Fruit fly (Drosophila melanogaster) whole organism, embryonic: ENCODE results near the gene peb.

Experiments
- CG11456 ChIP-seq: fragments of 200-800 bp; sonication (Bioruptor generic); IDR thresholded peaks from 3 replicates; pipeline ENCODE4 v1.3.6; 2022; ENCODE audit warnings: missing biosample characterization, missing genetic modification characterization
- CG11504 ChIP-seq: fragments of 200-800 bp; sonication (Bioruptor generic); optimal IDR thresholded peaks from 3 replicates; lab custom pipeline; 2019; ENCODE audit warnings: missing biosample characterization, mild to moderate bottlenecking, missing genetic modification characterization, moderate library complexity
- CG12104 ChIP-seq: fragments of 200-800 bp; sonication (Bioruptor generic); optimal IDR thresholded peaks from 3 replicates; lab custom pipeline; 2016; ENCODE audit warnings: missing biosample characterization, missing genetic modification characterization
- CG12155 ChIP-seq: fragments of 200-800 bp; sonication (Bioruptor generic); optimal IDR thresholded peaks from 3 replicates; lab custom pipeline; 2016; ENCODE audit warnings: missing biosample characterization, missing genetic modification characterization
- CG12299 ChIP-seq: fragments of 200-800 bp; sonication (Bioruptor generic); optimal IDR thresholded peaks from 2 replicates; lab custom pipeline; 2018; ENCODE audit warnings: missing biosample characterization, mild to moderate bottlenecking, missing genetic modification characterization
- CG14667 ChIP-seq: fragments of 200-800 bp; sonication (Bioruptor generic); IDR thresholded peaks from 2 replicates; pipeline ENCODE4 v1.3.6; 2022; ENCODE audit warnings: missing biosample characterization, missing genetic modification characterization
- CG15073 ChIP-seq: fragments of 200-800 bp; sonication (Bioruptor generic); optimal IDR thresholded peaks from 2 replicates; lab custom pipeline; 2016; ENCODE audit warnings: missing biosample characterization, missing genetic modification characterization
- CG1647 ChIP-seq: fragments of 200-800 bp; sonication (Bioruptor generic); optimal IDR thresholded peaks from 3 replicates; lab custom pipeline; 2016; ENCODE audit warnings: missing biosample characterization, missing genetic modification characterization
- CG17829 ChIP-seq: fragments of 200-800 bp; optimal IDR thresholded peaks from 2 replicates; lab custom pipeline; 2019; ENCODE audit warnings: missing biosample characterization, mild to moderate bottlenecking, missing genetic modification characterization, moderate library complexity
- CG2199 ChIP-seq: fragments of 200-800 bp; sonication (Bioruptor generic); IDR thresholded peaks from 3 replicates; pipeline ENCODE4 v1.3.6; 2022; ENCODE audit warnings: missing biosample characterization, missing genetic modification characterization
- CG2875 ChIP-seq: fragments of 200-800 bp; sonication (Bioruptor generic); optimal IDR thresholded peaks from 2 replicates; lab custom pipeline; 2017; ENCODE audit warnings: missing biosample characterization, mild to moderate bottlenecking, missing genetic modification characterization, missing genetic modification reagents
- CG3163 ChIP-seq: fragments of 200-800 bp; sonication (Bioruptor generic); optimal IDR thresholded peaks from 3 replicates; lab custom pipeline; 2016; ENCODE audit warnings: missing biosample characterization, missing genetic modification characterization
- CG32772 ChIP-seq: fragments of 200-800 bp; sonication (Bioruptor generic); IDR thresholded peaks from 2 replicates; pipeline ENCODE4 v1.3.6; 2022; ENCODE audit warnings: missing biosample characterization, missing genetic modification characterization
- CG3281 ChIP-seq: fragments of 200-800 bp; sonication (Bioruptor generic); optimal IDR thresholded peaks from 3 replicates; lab custom pipeline; 2017; ENCODE audit warnings: missing biosample characterization, mild to moderate bottlenecking, missing genetic modification characterization
- CG6813 ChIP-seq: fragments of 200-800 bp; sonication (Bioruptor generic); optimal IDR thresholded peaks from 2 replicates; lab custom pipeline; 2017; ENCODE audit warnings: missing biosample characterization, missing genetic modification characterization, mild to moderate bottlenecking, moderate library complexity, missing genetic modification reagents
- CG7357 ChIP-seq: fragments of 200-800 bp; sonication (Bioruptor generic); IDR thresholded peaks from 3 replicates; pipeline ENCODE4 v1.3.6; 2022; ENCODE audit warnings: missing biosample characterization, missing genetic modification characterization
- CG7556 ChIP-seq: fragments of 200-800 bp; sonication (Bioruptor generic); optimal IDR thresholded peaks from 2 replicates; lab custom pipeline; 2017; ENCODE audit warnings: missing biosample characterization, mild to moderate bottlenecking, missing genetic modification characterization
- Dad ChIP-seq: fragments of 200-800 bp; sonication (Bioruptor generic); optimal IDR thresholded peaks from 3 replicates; lab custom pipeline; 2016; ENCODE audit warnings: missing biosample characterization, missing genetic modification characterization
- Dek ChIP-seq: fragments of 200-800 bp; sonication (Bioruptor generic); optimal IDR thresholded peaks from 3 replicates; lab custom pipeline; 2019; ENCODE audit warnings: missing biosample characterization, mild to moderate bottlenecking, missing genetic modification characterization, moderate library complexity
- Gug ChIP-seq: fragments of 200-800 bp; sonication (Bioruptor generic); IDR thresholded peaks from 4 replicates; pipeline ENCODE4 v1.3.6; 2022; ENCODE audit warnings: missing biosample characterization, missing genetic modification characterization
- HLH3B ChIP-seq: fragments of 200-800 bp; sonication (Bioruptor generic); IDR thresholded peaks from 2 replicates; pipeline ENCODE4 v1.3.6; 2022; ENCODE audit warnings: missing biosample characterization, missing genetic modification characterization
- HmgZ ChIP-seq: fragments of 200-800 bp; sonication (Bioruptor generic); optimal IDR thresholded peaks from 2 replicates; lab custom pipeline; 2018; ENCODE audit warnings: missing biosample characterization, mild to moderate bottlenecking, missing genetic modification characterization
- Mad ChIP-seq: fragments of 200-800 bp; sonication (Bioruptor generic); optimal IDR thresholded peaks from 2 replicates; lab custom pipeline; 2016; ENCODE audit warnings: missing biosample characterization, missing genetic modification characterization
- Med ChIP-seq: fragments of 200-800 bp; sonication (Bioruptor generic); peaks from one replicate; lab custom pipeline; 2016; ENCODE audit warnings: missing biosample characterization, missing genetic modification characterization, mild to moderate bottlenecking, inconsistent platforms, moderate library complexity
- Myb ChIP-seq: fragments of 200-800 bp; sonication (Bioruptor generic); optimal IDR thresholded peaks from 2 replicates; lab custom pipeline; 2016; ENCODE audit warnings: missing biosample characterization, missing genetic modification characterization
- Ravus ChIP-seq: fragments of 200-800 bp; sonication (Bioruptor generic); IDR thresholded peaks from 2 replicates; pipeline ENCODE4 v1.3.6; 2022; ENCODE audit warnings: missing biosample characterization, missing genetic modification characterization
- Rx ChIP-seq: fragments of 200-800 bp; sonication (Bioruptor generic); IDR thresholded peaks from 2 replicates; pipeline ENCODE4 v1.3.6; 2022; ENCODE audit warnings: missing biosample characterization, missing genetic modification characterization
- Scr ChIP-seq: fragments of 200-800 bp; sonication (Bioruptor generic); IDR thresholded peaks from 2 replicates; pipeline ENCODE4 v1.3.6; 2022; ENCODE audit warnings: missing biosample characterization, missing genetic modification characterization; ENCODE audit not compliant: partially characterized antibody
- ac ChIP-seq: fragments of 200-800 bp; sonication (Bioruptor generic); optimal IDR thresholded peaks from 3 replicates; lab custom pipeline; 2017; ENCODE audit warnings: missing biosample characterization, mild to moderate bottlenecking, missing genetic modification characterization
- bbx ChIP-seq: fragments of 200-800 bp; sonication (Bioruptor generic); IDR thresholded peaks from 2 replicates; pipeline ENCODE4 v1.3.6; 2022; ENCODE audit warnings: missing biosample characterization, missing genetic modification characterization; ENCODE audit not compliant: partially characterized antibody
- cg ChIP-seq: fragments of 200-800 bp; sonication (Bioruptor generic); optimal IDR thresholded peaks from 3 replicates; lab custom pipeline; 2019; ENCODE audit warnings: missing biosample characterization, mild to moderate bottlenecking, missing genetic modification characterization, moderate library complexity
- esg ChIP-seq: fragments of 200-800 bp; sonication (Bioruptor generic); conservative IDR thresholded peaks from 2 replicates; pipeline ENCODE4 v1.3.6; 2022; ENCODE audit warnings: missing biosample characterization, missing genetic modification characterization
- fu2 ChIP-seq: fragments of 200-800 bp; sonication (Bioruptor generic); optimal IDR thresholded peaks from 2 replicates; lab custom pipeline; 2016; ENCODE audit warnings: missing biosample characterization, missing genetic modification characterization
- gfzf ChIP-seq: fragments of 200-800 bp; sonication (Bioruptor generic); optimal IDR thresholded peaks from 2 replicates; lab custom pipeline; 2016; ENCODE audit warnings: missing biosample characterization, mild to moderate bottlenecking, missing genetic modification characterization, moderate library complexity
- grn ChIP-seq: fragments of 200-800 bp; sonication (Bioruptor generic); optimal IDR thresholded peaks from 3 replicates; lab custom pipeline; 2017; ENCODE audit warnings: missing biosample characterization, missing genetic modification characterization
- hkb ChIP-seq, 2 experiments: fragments of 200-800 bp in 1 of 2; fragments of >200 bp in 1 of 2; sonication (Bioruptor generic) in 1 of 2; IDR thresholded peaks in 1 of 2; optimal IDR thresholded peaks in 1 of 2; 2 replicates each; pipeline versions ENCODE4 v1.3.6 to Lab custom; 2017 to 2022; ENCODE audit warnings: missing biosample characterization in 1 of 2, missing genetic modification characterization in 1 of 2
- jumu ChIP-seq: fragments of 200-800 bp; sonication (Bioruptor generic); optimal IDR thresholded peaks from 3 replicates; lab custom pipeline; 2016; ENCODE audit warnings: missing biosample characterization, missing genetic modification characterization
- kni ChIP-seq: fragments of 200-800 bp; sonication (Bioruptor generic); optimal IDR thresholded peaks from 3 replicates; lab custom pipeline; 2017; ENCODE audit warnings: mild to moderate bottlenecking, missing biosample characterization, missing genetic modification reagents, missing genetic modification characterization
- lola ChIP-seq, 3 experiments: fragments of >200 bp in 2 of 3; fragments of 200-800 bp in 1 of 3; sonication (Bioruptor generic) in 1 of 3; optimal IDR thresholded peaks; 2 replicates each; lab custom pipeline; 2017 to 2019; ENCODE audit warnings: missing biosample characterization in 3 of 3, missing genetic modification characterization in 3 of 3, mild to moderate bottlenecking in 1 of 3, moderate library complexity in 1 of 3
- lov ChIP-seq, 2 experiments: fragments of 200-800 bp in 1 of 2; fragments of >200 bp in 1 of 2; sonication (Bioruptor generic) in 1 of 2; IDR thresholded peaks in 1 of 2; optimal IDR thresholded peaks in 1 of 2; 2 replicates in 1 of 2; 3 replicates in 1 of 2; pipeline versions ENCODE4 v1.3.6 to Lab custom; 2017 to 2022; ENCODE audit warnings: missing biosample characterization in 1 of 2, missing genetic modification characterization in 1 of 2
- nau ChIP-seq: fragments of 200-800 bp; sonication (Bioruptor generic); optimal IDR thresholded peaks from 3 replicates; lab custom pipeline; 2017; ENCODE audit warnings: missing biosample characterization, mild to moderate bottlenecking, missing genetic modification characterization, missing genetic modification reagents
- pb ChIP-seq: fragments of 200-800 bp; sonication (Bioruptor generic); optimal IDR thresholded peaks from 3 replicates; lab custom pipeline; 2016; ENCODE audit warnings: missing biosample characterization, missing genetic modification characterization
- pho ChIP-seq: fragments of 200-800 bp; sonication (Bioruptor generic); optimal IDR thresholded peaks from 2 replicates; lab custom pipeline; 2016; ENCODE audit warnings: missing biosample characterization, missing genetic modification characterization
- pum ChIP-seq: fragments of 200-800 bp; sonication (Bioruptor generic); optimal IDR thresholded peaks from 2 replicates; lab custom pipeline; 2016; ENCODE audit warnings: missing biosample characterization, missing genetic modification characterization
- row ChIP-seq: fragments of 200-800 bp; sonication (Bioruptor generic); IDR thresholded peaks from 3 replicates; pipeline ENCODE4 v1.3.6; 2022; ENCODE audit warnings: missing biosample characterization, missing genetic modification characterization
- salm ChIP-seq: fragments of 200-800 bp; sonication (Bioruptor generic); optimal IDR thresholded peaks from 2 replicates; lab custom pipeline; 2018; ENCODE audit warnings: missing biosample characterization, mild to moderate bottlenecking, missing genetic modification characterization
- tap ChIP-seq: fragments of 200-800 bp; optimal IDR thresholded peaks from 3 replicates; lab custom pipeline; 2019; ENCODE audit warnings: missing biosample characterization, mild to moderate bottlenecking, missing genetic modification characterization, moderate library complexity
- tgo ChIP-seq: fragments of 200-800 bp; sonication (Bioruptor generic); IDR thresholded peaks from 3 replicates; pipeline ENCODE4 v1.3.6; 2022; ENCODE audit warnings: missing biosample characterization, missing genetic modification characterization
- tll ChIP-seq, 2 experiments: fragments of 200-800 bp in 1 of 2; fragments of >200 bp in 1 of 2; sonication (Bioruptor generic) in 1 of 2; optimal IDR thresholded peaks; 2 replicates each; lab custom pipeline; 2017 to 2019; ENCODE audit warnings: missing biosample characterization in 2 of 2, missing genetic modification characterization in 2 of 2, mild to moderate bottlenecking in 1 of 2, moderate library complexity in 1 of 2
- twi ChIP-seq: fragments of 200-800 bp; optimal IDR thresholded peaks from 2 replicates; lab custom pipeline; 2019; ENCODE audit warnings: missing biosample characterization, mild to moderate bottlenecking, missing genetic modification characterization, moderate library complexity

The peb gene

dm6 chrX:4610481-4610880 is 6.9 kb upstream of the peb start (continued):
- TF ChIP-seq HLH3B (GFP tag; lab: Robert Waterston, UW), result no peak
- no peak for TF ChIP-seq CG7357
- peak; percentile 7 for TF ChIP-seq HmgZ (tag; lab: Kevin White, UChicago)
- no peak for TF ChIP-seq grn (GFP tag; lab: Kevin White, UChicago)
- TF ChIP-seq CG6813 (GFP tag; lab: Kevin White, UChicago), result peak; percentile 39
- TF ChIP-seq CG12299 (tag; lab: Kevin White, UChicago), result no peak
- TF ChIP-seq CG14667 (GFP tag; lab: Robert Waterston, UW), result no peak
- no peak for TF ChIP-seq CG2199 (GFP tag; lab: Robert Waterston, UW)
- TF ChIP-seq CG7556, result no peak
- TF ChIP-seq CG15073, result no peak
- TF ChIP-seq Ravus (GFP tag; lab: Robert Waterston, UW), result no peak
- TF ChIP-seq pum (GFP tag; lab: Kevin White, UChicago), result no peak
- no peak for TF ChIP-seq jumu (GFP tag; lab: Kevin White, UChicago)
- TF ChIP-seq Myb, result no peak
- no peak for TF ChIP-seq tap
- TF ChIP-seq Dek, result peak; percentile 24
- no peak for TF ChIP-seq Dad (GFP tag; lab: Kevin White, UChicago)
- TF ChIP-seq hkb (optimal IDR thresholded peaks at IDR 0.05; lab: Kevin White, UChicago), result no peak
- TF ChIP-seq hkb (GFP tag; IDR thresholded peaks at IDR 0.05; lab: Robert Waterston, UW), result no peak
- TF ChIP-seq twi (tag; lab: Kevin White, UChicago), result no peak
- no peak for TF ChIP-seq gfzf (GFP tag; lab: Kevin White, UChicago)
- no peak for TF ChIP-seq ac (GFP tag; lab: Kevin White, UChicago)
- no peak for TF ChIP-seq nau (GFP tag; lab: Kevin White, UChicago)
- no peak for TF ChIP-seq Mad (GFP tag; lab: Kevin White, UChicago)
- no peak for TF ChIP-seq CG17829
- no peak for TF ChIP-seq lov (optimal IDR thresholded peaks at IDR 0.05; lab: Kevin White, UChicago)
- no peak for TF ChIP-seq lov (GFP tag; IDR thresholded peaks at IDR 0.05; lab: Robert Waterston, UW)
- TF ChIP-seq Scr (GFP tag; lab: Robert Waterston, UW), result no peak
- TF ChIP-seq Med, result peak; percentile 86
- TF ChIP-seq salm (tag; lab: Kevin White, UChicago), result no peak
- TF ChIP-seq cg, result no peak
- TF ChIP-seq lola (GFP tag; optimal IDR thresholded peaks at IDR 0.05; lab: Kevin White, UChicago), result no peak
- no peak for TF ChIP-seq CG12155 (GFP tag; lab: Kevin White, UChicago)
- TF ChIP-seq tgo (GFP tag; lab: Robert Waterston, UW), result no peak
- no peak for TF ChIP-seq CG32772 (GFP tag; lab: Robert Waterston, UW)
- no peak for TF ChIP-seq Rx (GFP tag; lab: Robert Waterston, UW)
- no peak for TF ChIP-seq CG3163 (GFP tag; lab: Kevin White, UChicago)
- TF ChIP-seq CG11456 (GFP tag; lab: Robert Waterston, UW), result no peak
- TF ChIP-seq tll (GFP tag; optimal IDR thresholded peaks at IDR 0.05; lab: Kevin White, UChicago), result no peak
- peak; percentile 62 for TF ChIP-seq CG3281
- peak; percentile 28 for TF ChIP-seq CG1647 (GFP tag; lab: Kevin White, UChicago)
- TF ChIP-seq esg (GFP tag; lab: Robert Waterston, UW), result no peak
- no peak for TF ChIP-seq kni (GFP tag; lab: Kevin White, UChicago)
- TF ChIP-seq CG11504 (tag; lab: Kevin White, UChicago), result no peak
- no peak for TF ChIP-seq pb (GFP tag; lab: Kevin White, UChicago)
- TF ChIP-seq bbx (GFP tag; lab: Robert Waterston, UW), result no peak
- TF ChIP-seq pho, result peak; percentile 46
- TF ChIP-seq row (GFP tag; lab: Robert Waterston, UW), result no peak
- no peak for TF ChIP-seq Gug (GFP tag; lab: Robert Waterston, UW)
- TF ChIP-seq CG12104 (GFP tag; lab: Kevin White, UChicago), result no peak
- TF ChIP-seq fu2 (GFP tag; lab: Kevin White, UChicago), result no peak
- TF ChIP-seq CG2875 (GFP tag; lab: Kevin White, UChicago), result no peak
